Fruit fly (Drosophila melanogaster) whole organism, adult: ENCODE measurements around the gene CG32119.

ENCODE experiments used
- cic ChIP-seq: fragments of 200-800 bp; sonication (Bioruptor generic); optimal IDR thresholded peaks from 2 replicates; lab custom pipeline; 2017; ENCODE audit warnings: missing biosample characterization, mild to moderate bottlenecking, missing genetic modification characterization, moderate library complexity
- cnc ChIP-seq, 2 experiments: fragments of >200 bp; optimal IDR thresholded peaks; 2 replicates each; lab custom pipeline; 2017

DNA sequence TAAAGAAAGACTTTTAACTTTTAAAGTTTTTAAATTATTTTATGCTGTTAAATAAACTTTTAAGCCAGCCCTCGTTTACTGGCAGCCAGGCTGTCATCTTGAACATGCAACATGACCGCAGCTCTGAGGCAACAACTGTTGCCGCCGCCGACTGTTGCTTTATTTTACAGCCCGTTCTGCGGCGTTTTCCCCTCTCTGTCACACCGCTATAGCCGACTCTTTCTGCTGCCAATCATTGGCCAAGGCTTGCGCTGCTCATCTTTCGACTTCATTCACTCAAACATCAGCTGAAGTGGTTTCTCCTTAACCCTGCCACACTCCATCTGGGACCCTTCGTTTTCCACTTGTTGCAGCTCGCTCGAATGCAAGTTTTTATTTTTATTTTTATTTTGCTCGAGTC lies 7.7 kb upstream of the CG32119 start:
- TF ChIP-seq cnc (optimal IDR thresholded peaks at IDR 0.05; lab: Kevin White, UChicago) (no peak), cic (GFP tag; lab: Kevin White, UChicago) (no peak)
